Fruit fly (Drosophila melanogaster) whole organism: ENCODE measurements around the gene ltl.

Source experiments
- CG8478 ChIP-seq: fragments of >200 bp; optimal IDR thresholded peaks from 2 replicates; lab custom pipeline; 2018; ENCODE audit warnings: inconsistent platforms
- Dll ChIP-seq: fragments of >200 bp; optimal IDR thresholded peaks from 2 replicates; lab custom pipeline; 2017
- EcR ChIP-seq, 2 experiments: fragments of >200 bp; optimal IDR thresholded peaks; 2 replicates each; lab custom pipeline; 2017; ENCODE audit warnings: missing biosample characterization in 2 of 2, missing genetic modification characterization in 2 of 2, missing genetic modification reagents in 2 of 2
- pan ChIP-seq: fragments of >200 bp; optimal IDR thresholded peaks from 2 replicates; lab custom pipeline; 2017
- psq ChIP-seq: fragments of >200 bp; optimal IDR thresholded peaks from 2 replicates; lab custom pipeline; 2017
- usp ChIP-seq: fragments of >200 bp; optimal IDR thresholded peaks from 2 replicates; lab custom pipeline; 2017; ENCODE audit warnings: missing biosample characterization, missing genetic modification characterization, mixed read lengths

dm6 chr3L:7553062-7553461 lies 34.3 kb downstream of the ltl start:
- TF ChIP-seq psq (lab: Kevin White, UChicago) = no peak
- TF ChIP-seq EcR (GFP tag; optimal IDR thresholded peaks at IDR 0.05; lab: Kevin White, UChicago) = no peak
- no peak for TF ChIP-seq CG8478
- TF ChIP-seq pan (lab: Kevin White, UChicago) = no peak
- no peak for TF ChIP-seq usp (GFP tag; lab: Kevin White, UChicago)
- TF ChIP-seq Dll (lab: Kevin White, UChicago) = no peak
